Fruit fly (Drosophila melanogaster): ENCODE measurements around the gene mahe.

dm6 chrX:7944151-7944713 lies 13.1 kb upstream of the mahe start:
- TF ChIP-seq fd96Ca (GFP tag; IDR thresholded peaks at IDR 0.05) (no peak), CG17806 (tag; optimal IDR thresholded peaks at IDR 0.05) (no peak)
